Worm (Caenorhabditis elegans) whole organism, early embryonic: ENCODE data around the gene clec-227.
A peak's percentile ranks its signal among the peaks of the same experiment; 100 is the strongest.

ENCODE experiments used
- B0310.2 ChIP-seq: sonication (generic microtip); optimal IDR thresholded peaks from 2 replicates; lab custom pipeline; 2016; ENCODE audit warnings: mild to moderate bottlenecking, missing genetic modification characterization, missing compliant biosample characterization
- F13C5.2 ChIP-seq: sonication (generic microtip); optimal IDR thresholded peaks from 2 replicates; lab custom pipeline; 2017; ENCODE audit warnings: mild to moderate bottlenecking, missing genetic modification characterization, inconsistent platforms, missing compliant biosample characterization
- aly-1 ChIP-seq: sonication (generic microtip); optimal IDR thresholded peaks from 2 replicates; lab custom pipeline; 2016; ENCODE audit warnings: missing genetic modification characterization, missing compliant biosample characterization
- ama-1 ChIP-seq: fragments of 150-350 bp; optimal IDR thresholded peaks from 2 replicates; lab custom pipeline; 2014
- ceh-13 ChIP-seq: fragments of 200-800 bp; sonication (Bioruptor generic); optimal IDR thresholded peaks from 2 replicates; lab custom pipeline; 2018; ENCODE audit warnings: mild to moderate bottlenecking, missing genetic modification characterization, missing compliant biosample characterization
- ceh-36 ChIP-seq: sonication (generic microtip); optimal IDR thresholded peaks from 2 replicates; lab custom pipeline; 2016; ENCODE audit warnings: missing genetic modification characterization, inconsistent platforms, missing compliant biosample characterization
- ets-7 ChIP-seq: sonication (generic microtip); optimal IDR thresholded peaks from 2 replicates; lab custom pipeline; 2016; ENCODE audit warnings: missing genotype, missing genetic modification characterization, missing compliant biosample characterization
- flt-1 ChIP-seq: fragments of 200-800 bp; sonication (Bioruptor generic); IDR thresholded peaks from 2 replicates; pipeline ENCODE4 v1.3.6; 2022; ENCODE audit warnings: missing genetic modification characterization, missing compliant biosample characterization
- hmbx-1 ChIP-seq: sonication (generic microtip); optimal IDR thresholded peaks from 2 replicates; lab custom pipeline; 2016; ENCODE audit warnings: mild to moderate bottlenecking, missing genetic modification characterization, missing compliant biosample characterization
- hmg-4 ChIP-seq: fragments of 200-800 bp; sonication (Bioruptor generic); optimal IDR thresholded peaks from 2 replicates; lab custom pipeline; 2018; ENCODE audit warnings: mild to moderate bottlenecking, missing genetic modification characterization, missing compliant biosample characterization
- hnd-1 ChIP-seq: sonication (generic microtip); optimal IDR thresholded peaks from 2 replicates; lab custom pipeline; 2016; ENCODE audit warnings: missing genetic modification characterization, missing compliant biosample characterization
- pes-1 ChIP-seq: fragments of 200-800 bp; sonication (Bioruptor generic); IDR thresholded peaks from 2 replicates; pipeline ENCODE4 v1.3.6; 2022; ENCODE audit warnings: missing genetic modification reagents, missing genetic modification characterization, missing compliant biosample characterization
- scrt-1 ChIP-seq: fragments of 200-800 bp; sonication (Bioruptor generic); IDR thresholded peaks from 2 replicates; pipeline ENCODE4 v1.3.6; 2022; ENCODE audit warnings: missing genetic modification characterization, missing compliant biosample characterization
- sea-1 ChIP-seq: fragments of 200-800 bp; sonication (Bioruptor generic); conservative IDR thresholded peaks from 2 replicates; pipeline ENCODE4 v1.3.6; 2022; ENCODE audit warnings: missing genetic modification characterization, missing compliant biosample characterization
- tbx-11 ChIP-seq: fragments of 200-800 bp; sonication (Bioruptor generic); IDR thresholded peaks from 2 replicates; pipeline ENCODE4 v1.3.6; 2022; ENCODE audit warnings: missing genetic modification characterization, missing compliant biosample characterization
- tbx-37 ChIP-seq: fragments of 200-800 bp; sonication (Bioruptor generic); conservative IDR thresholded peaks from 2 replicates; pipeline ENCODE4 v1.3.6; 2022; ENCODE audit warnings: missing genetic modification reagents, missing genetic modification characterization, missing compliant biosample characterization
- tra-4 ChIP-seq: sonication (generic microtip); optimal IDR thresholded peaks from 2 replicates; lab custom pipeline; 2017; ENCODE audit warnings: missing genetic modification characterization, missing compliant biosample characterization

clec-227 gene

ce11 chrV:14480533-14480932 is 8.2 kb downstream of the clec-227 start:
- no peak for TF ChIP-seq tra-4 (tag; lab: Kevin White, UChicago)
- TF ChIP-seq ets-7 (tag; lab: Kevin White, UChicago), result no peak
- no peak for TF ChIP-seq scrt-1 (GFP tag; lab: Robert Waterston, UW)
- TF ChIP-seq ceh-13 (GFP tag; lab: Kevin White, UChicago), result no peak
- TF ChIP-seq ama-1 (lab: Kevin White, UChicago), result no peak
- no peak for TF ChIP-seq hmg-4 (GFP tag; lab: Kevin White, UChicago)
- TF ChIP-seq tbx-11 (GFP tag; lab: Robert Waterston, UW), result no peak
- no peak for TF ChIP-seq pes-1
- TF ChIP-seq hmbx-1 (tag; lab: Kevin White, UChicago), result no peak
- no peak for TF ChIP-seq flt-1
- no peak for TF ChIP-seq B0310.2 (tag; lab: Kevin White, UChicago)
- no peak for TF ChIP-seq tbx-37

DNA sequence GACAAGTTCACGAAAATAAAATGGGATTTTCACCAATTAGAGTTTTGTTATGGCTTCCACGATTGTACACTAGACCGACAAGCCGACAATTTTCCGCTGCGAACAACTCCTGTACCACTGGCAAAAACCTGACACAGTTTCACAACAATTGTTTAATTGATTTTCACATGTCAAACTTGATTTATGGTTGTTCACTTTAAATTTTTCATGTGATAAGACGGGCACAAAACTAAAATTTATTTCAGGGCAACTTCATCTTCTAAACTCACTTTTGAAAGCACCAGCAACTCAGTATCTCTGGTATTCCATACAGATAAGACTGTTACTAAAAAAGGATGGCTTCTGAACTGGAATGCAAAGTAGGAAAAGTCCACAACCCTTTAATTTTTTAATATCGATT is 9.1 kb downstream of the clec-227 start, which contains the start of gene R02D5.7:
TSS of gene R02D5.7 (minus strand) at position 101 of the 400 bp plus-strand sequence.
- no peak for TF ChIP-seq tbx-37
- no peak for TF ChIP-seq flt-1
- TF ChIP-seq hnd-1 (tag; lab: Kevin White, UChicago), result no peak
- TF ChIP-seq ets-7 (tag; lab: Kevin White, UChicago), result no peak
- TF ChIP-seq ceh-13 (GFP tag; lab: Kevin White, UChicago), result no peak
- no peak for TF ChIP-seq sea-1 (GFP tag; lab: Robert Waterston, UW)
- no peak for TF ChIP-seq tbx-11 (GFP tag; lab: Robert Waterston, UW)
- no peak for TF ChIP-seq B0310.2 (tag; lab: Kevin White, UChicago)
- TF ChIP-seq scrt-1 (GFP tag; lab: Robert Waterston, UW), result no peak
- TF ChIP-seq tra-4 (tag; lab: Kevin White, UChicago), result no peak
- TF ChIP-seq ama-1 (lab: Kevin White, UChicago), result no peak
- no peak for TF ChIP-seq hmg-4 (GFP tag; lab: Kevin White, UChicago)
- no peak for TF ChIP-seq hmbx-1 (tag; lab: Kevin White, UChicago)
- TF ChIP-seq aly-1 (tag; lab: Kevin White, UChicago), result no peak

DNA sequence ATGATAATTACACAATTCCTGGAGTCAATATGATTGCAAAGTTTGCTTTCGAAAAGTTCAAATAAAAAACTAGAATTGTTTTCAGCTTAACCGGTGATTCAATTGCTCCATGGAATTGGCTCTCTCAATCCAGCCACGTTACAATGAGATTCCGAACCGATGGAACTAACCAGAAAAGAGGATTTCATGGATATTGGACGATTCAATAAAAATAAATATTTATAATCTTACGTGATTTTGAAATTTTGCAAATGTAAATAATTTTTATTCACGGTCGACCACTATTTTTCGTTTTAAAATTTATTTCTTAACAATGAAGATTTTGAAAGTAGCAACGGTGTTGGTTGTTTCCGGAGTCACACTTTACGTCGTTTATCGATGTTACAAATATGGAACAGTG is 9.7 kb downstream of the clec-227 start, which contains the start of gene R02D5.10:
TSS of gene R02D5.10 (plus strand) at position 301 of the 400 bp plus-strand sequence.
- no peak for TF ChIP-seq pes-1
- TF ChIP-seq B0310.2 (tag; lab: Kevin White, UChicago), result no peak
- no peak for TF ChIP-seq hnd-1 (tag; lab: Kevin White, UChicago)
- no peak for TF ChIP-seq tbx-37
- no peak for TF ChIP-seq tbx-11 (GFP tag; lab: Robert Waterston, UW)
- no peak for TF ChIP-seq scrt-1 (GFP tag; lab: Robert Waterston, UW)
- no peak for TF ChIP-seq hmg-4 (GFP tag; lab: Kevin White, UChicago)
- TF ChIP-seq F13C5.2 (tag; lab: Kevin White, UChicago), result no peak
- TF ChIP-seq ceh-13 (GFP tag; lab: Kevin White, UChicago), result no peak
- no peak for TF ChIP-seq hmbx-1 (tag; lab: Kevin White, UChicago)
- TF ChIP-seq ceh-36 (tag; lab: Kevin White, UChicago), result no peak
- no peak for TF ChIP-seq aly-1 (tag; lab: Kevin White, UChicago)
- TF ChIP-seq sea-1 (GFP tag; lab: Robert Waterston, UW), result no peak

DNA sequence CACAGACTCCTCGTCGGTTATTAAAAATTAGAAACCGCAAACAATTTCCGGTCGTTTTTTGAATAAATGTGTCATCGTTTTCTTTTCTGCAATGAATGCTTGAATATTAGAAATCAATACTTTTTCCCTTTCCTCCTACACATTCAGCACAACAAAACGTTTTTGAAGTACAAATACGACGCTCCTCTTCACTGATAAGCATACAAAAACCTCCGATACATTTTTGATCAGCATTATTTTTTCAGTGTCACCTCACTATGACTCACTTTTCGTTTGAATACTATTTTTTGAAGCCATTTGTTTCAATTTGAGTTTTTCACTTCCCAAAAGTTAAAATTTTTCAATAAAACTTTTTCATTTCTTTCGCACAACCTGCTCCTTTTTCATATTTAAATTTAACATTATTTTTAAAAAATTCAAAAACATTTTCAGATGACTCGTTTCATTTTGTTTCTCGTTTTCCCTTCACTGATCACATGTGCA is 10.4 kb downstream of the clec-227 start, which contains the start of gene R02D5.3:
TSS of gene R02D5.3 (plus strand) at position 433 of the 483 bp plus-strand sequence.
- TF ChIP-seq hmbx-1 (tag; lab: Kevin White, UChicago) (no peak), B0310.2 (tag; lab: Kevin White, UChicago) (no peak), hnd-1 (tag; lab: Kevin White, UChicago) (no peak), ceh-36 (tag; lab: Kevin White, UChicago) (no peak), flt-1 (no peak), ceh-13 (GFP tag; lab: Kevin White, UChicago) (no peak), sea-1 (GFP tag; lab: Robert Waterston, UW) (no peak)

- no peak for TF ChIP-seq F13C5.2 (tag; lab: Kevin White, UChicago)
- no peak for TF ChIP-seq ceh-36 (tag; lab: Kevin White, UChicago)
- TF ChIP-seq ets-7 (tag; lab: Kevin White, UChicago), result no peak
- no peak for TF ChIP-seq hmbx-1 (tag; lab: Kevin White, UChicago)
- TF ChIP-seq aly-1 (tag; lab: Kevin White, UChicago), result no peak
- TF ChIP-seq B0310.2 (tag; lab: Kevin White, UChicago), result no peak
- no peak for TF ChIP-seq flt-1
- TF ChIP-seq hnd-1 (tag; lab: Kevin White, UChicago), result no peak
- TF ChIP-seq tbx-37, result no peak
- TF ChIP-seq tbx-11 (GFP tag; lab: Robert Waterston, UW), result no peak
- no peak for TF ChIP-seq ceh-13 (GFP tag; lab: Kevin White, UChicago)
- TF ChIP-seq pes-1, result no peak
- no peak for TF ChIP-seq tra-4 (tag; lab: Kevin White, UChicago)
- no peak for TF ChIP-seq ama-1 (lab: Kevin White, UChicago)
- TF ChIP-seq sea-1 (GFP tag; lab: Robert Waterston, UW), result no peak
- no peak for TF ChIP-seq scrt-1 (GFP tag; lab: Robert Waterston, UW)
- TF ChIP-seq hmg-4 (GFP tag; lab: Kevin White, UChicago), result no peak
Measured at ce11 chrV:14484582-14484981, 12.3 kb downstream of the clec-227 start, which contains the start of gene R02D5.4. TSS of gene R02D5.4 (minus strand) at chrV:14484682.

- TF ChIP-seq F13C5.2 (tag; lab: Kevin White, UChicago) (peak; percentile 25), aly-1 (tag; lab: Kevin White, UChicago) (no peak)
Measured at ce11 chrV:14491097-14491496, 18.8 kb downstream of the clec-227 start.

DNA sequence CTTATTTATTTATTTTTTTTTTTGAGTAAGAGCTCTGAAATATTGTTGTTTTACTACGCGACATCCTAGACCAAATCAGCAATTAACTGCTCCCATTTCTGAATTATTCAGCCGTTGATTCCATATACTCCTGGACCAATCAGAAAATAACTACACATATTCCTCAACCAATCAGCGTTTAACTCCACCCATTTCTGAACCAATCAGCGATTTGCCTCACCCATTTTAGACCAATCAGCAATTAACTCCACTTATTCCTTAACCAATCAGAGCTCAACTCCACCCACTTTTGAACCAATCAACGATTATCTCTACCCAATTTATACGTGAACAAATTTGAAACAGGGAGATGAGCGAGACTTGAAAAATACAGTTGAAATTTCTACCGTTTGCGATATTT is 21.3 kb downstream of the clec-227 start:
- no peak for TF ChIP-seq pes-1
- TF ChIP-seq tbx-11 (GFP tag; lab: Robert Waterston, UW), result no peak
- TF ChIP-seq B0310.2 (tag; lab: Kevin White, UChicago), result no peak
- TF ChIP-seq ceh-13 (GFP tag; lab: Kevin White, UChicago), result no peak
- TF ChIP-seq scrt-1 (GFP tag; lab: Robert Waterston, UW), result no peak
- no peak for TF ChIP-seq hnd-1 (tag; lab: Kevin White, UChicago)
